Fruit fly (Drosophila melanogaster): ENCODE data around the gene Pdha.

The Pdha gene

DNA sequence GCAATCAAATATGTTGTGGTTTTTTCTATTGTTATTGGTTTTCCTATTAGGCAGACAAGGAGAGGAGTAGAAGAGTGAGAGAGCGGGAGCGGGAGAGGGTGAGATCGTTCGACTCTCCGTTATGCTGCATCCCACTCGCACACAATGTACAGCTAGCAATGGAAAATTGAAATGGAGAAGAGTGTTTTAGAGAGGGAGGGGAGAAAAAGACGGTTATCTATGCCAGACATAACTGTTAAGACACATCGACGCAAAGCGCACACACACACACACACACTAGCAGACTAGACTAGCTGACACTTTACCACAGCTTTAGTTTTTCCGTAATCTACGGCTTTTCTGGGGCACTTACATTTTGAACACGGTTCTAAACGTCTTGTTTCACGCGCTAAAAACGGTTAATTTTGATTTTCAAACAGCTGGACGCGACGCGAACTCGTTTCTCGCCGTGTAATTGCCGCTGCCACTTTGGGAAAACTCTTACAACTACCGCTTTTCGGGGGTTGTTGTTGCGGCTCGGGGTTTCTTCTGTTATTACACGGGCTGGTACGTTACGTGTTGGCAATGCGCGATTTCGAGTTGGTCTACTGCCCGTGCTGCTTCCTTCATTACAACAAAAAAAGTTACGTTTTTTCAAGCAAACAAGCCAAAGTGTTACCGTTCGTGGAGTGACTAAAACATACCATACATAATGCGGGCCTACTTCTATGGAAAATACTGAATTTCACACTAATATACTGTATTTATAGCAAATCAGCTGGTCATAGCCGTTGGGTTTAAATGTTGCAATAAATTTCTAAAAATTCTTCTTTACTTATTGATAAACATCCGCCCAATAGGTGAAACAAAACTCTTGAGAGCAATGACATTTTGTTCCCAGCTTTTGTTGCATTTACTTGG lies 22.9 kb upstream of the Pdha start, which contains the start of gene fzr (continued):
- 0 out of 3 replicates have a peak, but pooled peaks have one; percentile 29 for TF ChIP-seq H15 (GFP tag; IDR thresholded peaks at IDR 0.05)
- TF ChIP-seq slou (GFP tag; optimal IDR thresholded peaks at IDR 0.05), result no peak
- no peak for TF ChIP-seq da (GFP tag; optimal IDR thresholded peaks at IDR 0.05)
- no peak for TF ChIP-seq dan (GFP tag; IDR thresholded peaks at IDR 0.05)
- TF ChIP-seq crol (GFP tag; IDR thresholded peaks at IDR 0.05), result peak; percentile 60
- TF ChIP-seq CG4820 (GFP tag; optimal IDR thresholded peaks at IDR 0.05), result no peak
- TF ChIP-seq MESR4 (GFP tag; optimal IDR thresholded peaks at IDR 0.05), result peak; percentile 42
- no peak for TF ChIP-seq CG2889 (GFP tag; IDR thresholded peaks at IDR 0.05)
- no peak for TF ChIP-seq CG12942 (GFP tag; optimal IDR thresholded peaks at IDR 0.05)
- peak; percentile 35 for TF ChIP-seq kni (GFP tag; optimal IDR thresholded peaks at IDR 0.05)
- no peak for TF ChIP-seq Mes4 (GFP tag; optimal IDR thresholded peaks at IDR 0.05)
- no peak for TF ChIP-seq gem (tag; optimal IDR thresholded peaks at IDR 0.05)
- TF ChIP-seq CG9437 (GFP tag; optimal IDR thresholded peaks at IDR 0.05), result peak; percentile 85
- peak; percentile 24 for TF ChIP-seq sens (GFP tag)
- 0 out of 3 replicates have a peak, but pooled peaks have one; percentile 14 for TF ChIP-seq CG34422 (GFP tag; IDR thresholded peaks at IDR 0.05)
- TF ChIP-seq CG12744 (GFP tag; optimal IDR thresholded peaks at IDR 0.05), result no peak
- TF ChIP-seq Drgx (GFP tag; IDR thresholded peaks at IDR 0.05), result peak; percentile 30; the same call in 1 of the 2 replicates
- TF ChIP-seq knrl (GFP tag; IDR thresholded peaks at IDR 0.05; ENCODE audit: partially characterized antibody), result no peak
- TF ChIP-seq ERR (GFP tag; optimal IDR thresholded peaks at IDR 0.05), result no peak
- no peak for TF ChIP-seq wek (GFP tag; optimal IDR thresholded peaks at IDR 0.05)
- TF ChIP-seq CG12155 (GFP tag; optimal IDR thresholded peaks at IDR 0.05), result no peak
- TF ChIP-seq CG10654 (GFP tag; optimal IDR thresholded peaks at IDR 0.05), result no peak
- no peak for TF ChIP-seq bcd (GFP tag; optimal IDR thresholded peaks at IDR 0.05)
- TF ChIP-seq CG16863 (GFP tag; optimal IDR thresholded peaks at IDR 0.05), result no peak
- TF ChIP-seq CG11723 (GFP tag; optimal IDR thresholded peaks at IDR 0.05), result no peak
- no peak for TF ChIP-seq ind (GFP tag; optimal IDR thresholded peaks at IDR 0.05)
- no peak for TF ChIP-seq ara (GFP tag; IDR thresholded peaks at IDR 0.05)
- no peak for TF ChIP-seq CG8290 (GFP tag; optimal IDR thresholded peaks at IDR 0.05)
- TF ChIP-seq CG8290 (tag; optimal IDR thresholded peaks at IDR 0.05), result no peak
- TF ChIP-seq CG9797 (GFP tag; optimal IDR thresholded peaks at IDR 0.05), result peak; percentile 90
- TF ChIP-seq CkIIα-i1 (GFP tag; IDR thresholded peaks at IDR 0.05), result no peak
- no peak for TF ChIP-seq CG32532 (GFP tag; IDR thresholded peaks at IDR 0.05)
- TF ChIP-seq Jarid2 (GFP tag; optimal IDR thresholded peaks at IDR 0.05), result peak; percentile 73
- TF ChIP-seq Awh (GFP tag; IDR thresholded peaks at IDR 0.05), result no peak
- TF ChIP-seq CG16779 (GFP tag; IDR thresholded peaks at IDR 0.05), result 0 out of 2 replicates have a peak, but pooled peaks have one; percentile 14
- no peak for TF ChIP-seq tio (GFP tag; optimal IDR thresholded peaks at IDR 0.05)
- no peak for TF ChIP-seq CG11696 (GFP tag; IDR thresholded peaks at IDR 0.05)
- no peak for TF ChIP-seq maf-S (GFP tag; optimal IDR thresholded peaks at IDR 0.05)
- no peak for TF ChIP-seq Tbp (GFP tag; optimal IDR thresholded peaks at IDR 0.05)
- no peak for TF ChIP-seq Bdp1 (GFP tag; optimal IDR thresholded peaks at IDR 0.05)
- TF ChIP-seq CG1529 (GFP tag; optimal IDR thresholded peaks at IDR 0.05), result no peak
- TF ChIP-seq CG1832 (GFP tag; optimal IDR thresholded peaks at IDR 0.05), result peak; percentile 69
- TF ChIP-seq CG13624 (GFP tag; optimal IDR thresholded peaks at IDR 0.05), result no peak
- TF ChIP-seq CG7786 (GFP tag; optimal IDR thresholded peaks at IDR 0.05), result no peak
- no peak for TF ChIP-seq CG6254 (GFP tag; optimal IDR thresholded peaks at IDR 0.05)
- no peak for TF ChIP-seq grau (tag; optimal IDR thresholded peaks at IDR 0.05)
- TF ChIP-seq Ptx1 (GFP tag; IDR thresholded peaks at IDR 0.05), result 0 out of 2 replicates have a peak, but pooled peaks have one; percentile 13
- no peak for TF ChIP-seq CG7963 (GFP tag; IDR thresholded peaks at IDR 0.05; ENCODE audit: partially characterized antibody)
- TF ChIP-seq Med (GFP tag), result peak; percentile 14
- no peak for TF ChIP-seq salm (tag; optimal IDR thresholded peaks at IDR 0.05)
- TF ChIP-seq h (optimal IDR thresholded peaks at IDR 0.05), result no peak
